Worm (Caenorhabditis elegans) whole organism, mixed stage, embryonic: Measurements from ENCODE around the gene srj-20.

ENCODE experiments used
- bed-3 ChIP-seq: fragments of 200-800 bp; sonication (Bioruptor generic); optimal IDR thresholded peaks from 3 replicates; lab custom pipeline; 2018; ENCODE audit warnings: mild to moderate bottlenecking, missing genetic modification characterization, moderate library complexity, missing compliant biosample characterization
- lin-13 ChIP-seq: fragments of 150-350 bp; optimal IDR thresholded peaks from 2 replicates; lab custom pipeline; 2014; ENCODE audit warnings: missing biosample characterization, missing genetic modification characterization
- lsy-2 ChIP-seq: fragments of 150-350 bp; optimal IDR thresholded peaks from 2 replicates; lab custom pipeline; 2014; ENCODE audit warnings: missing biosample characterization, missing genetic modification characterization
- mab-5 ChIP-seq: fragments of 150-350 bp; optimal IDR thresholded peaks from 2 replicates; lab custom pipeline; 2014; ENCODE audit warnings: missing biosample characterization, missing genetic modification characterization
- nhr-12 ChIP-seq: fragments of 150-350 bp; optimal IDR thresholded peaks from 2 replicates; lab custom pipeline; 2014; ENCODE audit warnings: missing biosample characterization, missing genetic modification characterization
- nhr-76 ChIP-seq: sonication (generic microtip); optimal IDR thresholded peaks from 2 replicates; lab custom pipeline; 2017; ENCODE audit warnings: missing biosample characterization, missing genetic modification characterization
- pha-4 ChIP-seq: fragments of 150-350 bp; optimal IDR thresholded peaks from 2 replicates; lab custom pipeline; 2018; ENCODE audit warnings: missing biosample characterization, missing genetic modification reagents, missing genetic modification characterization
- sem-2 ChIP-seq: fragments of 200-800 bp; sonication (Bioruptor generic); optimal IDR thresholded peaks from 2 replicates; lab custom pipeline; 2018; ENCODE audit warnings: mild to moderate bottlenecking, missing genetic modification characterization, missing compliant biosample characterization
- ztf-11 ChIP-seq: fragments of 150-350 bp; optimal IDR thresholded peaks from 2 replicates; lab custom pipeline; 2014; ENCODE audit warnings: missing biosample characterization, missing genetic modification characterization

- no peak for TF ChIP-seq nhr-12 (tag; lab: Kevin White, UChicago)
- TF ChIP-seq ztf-11 = no peak
- TF ChIP-seq lin-13 (tag; lab: Kevin White, UChicago) = no peak
- no peak for TF ChIP-seq mab-5 (tag; lab: Kevin White, UChicago)
- no peak for TF ChIP-seq nhr-76 (tag; lab: Kevin White, UChicago)
- no peak for TF ChIP-seq pha-4
- no peak for TF ChIP-seq sem-2 (GFP tag; lab: Kevin White, UChicago)
- TF ChIP-seq bed-3 (GFP tag; lab: Kevin White, UChicago) = no peak
- TF ChIP-seq lsy-2 (tag; lab: Kevin White, UChicago) = no peak
Observed at ce11 chrV:2601817-2602216, 28.8 kb upstream of the srj-20 start.
